Worm (Caenorhabditis elegans): ENCODE data around the gene F26F2.1.

- TF ChIP-seq ztf-11 (tag; optimal IDR thresholded peaks at IDR 0.05) (no peak), nhr-237 (tag; optimal IDR thresholded peaks at IDR 0.05) (no peak), egl-27 (tag; optimal IDR thresholded peaks at IDR 0.05) (no peak), unc-62 (GFP tag; optimal IDR thresholded peaks at IDR 0.05) (no peak), nhr-77 (tag; optimal IDR thresholded peaks at IDR 0.05) (no peak), ceh-16 (tag; optimal IDR thresholded peaks at IDR 0.05) (no peak), aly-2 (tag; optimal IDR thresholded peaks at IDR 0.05) (no peak), R02D3.7 (tag; optimal IDR thresholded peaks at IDR 0.05) (no peak), snpc-4 (tag; optimal IDR thresholded peaks at IDR 0.05) (no peak), nhr-12 (tag; optimal IDR thresholded peaks at IDR 0.05) (no peak), mdl-1 (tag; optimal IDR thresholded peaks at IDR 0.05) (no peak), nhr-11 (tag; optimal IDR thresholded peaks at IDR 0.05) (no peak)
Observed at ce11 chrV:20574872-20575271, 13.2 kb upstream of the F26F2.1 start.
